Worm (Caenorhabditis elegans): ENCODE results near the gene F21D9.1.

DNA sequence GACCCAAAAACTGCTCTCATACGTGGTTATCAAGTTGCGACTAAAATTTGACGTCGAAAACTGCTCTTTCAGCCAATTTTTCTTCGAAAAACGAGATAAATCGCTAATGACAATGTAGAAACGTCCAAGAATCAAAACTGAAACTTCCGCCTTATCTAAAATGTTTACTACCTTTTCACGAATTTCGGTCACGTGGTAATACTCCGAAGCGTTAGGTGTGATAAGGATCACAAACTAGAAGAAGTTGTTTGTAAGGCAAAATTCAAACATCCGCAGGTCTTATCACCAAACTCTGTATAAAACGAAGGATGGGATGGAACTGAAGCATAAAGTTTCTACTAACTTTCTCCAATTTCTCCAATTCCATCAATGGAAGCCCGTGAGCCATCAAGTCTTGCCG is 33.8 kb upstream of the F21D9.1 start, which contains the start of gene sqst-3:
- TF ChIP-seq nhr-12 (tag; optimal IDR thresholded peaks at IDR 0.05) (no peak), unc-62 (GFP tag; optimal IDR thresholded peaks at IDR 0.05) (no peak), ama-1 (optimal IDR thresholded peaks at IDR 0.05) (no peak), pqm-1 (tag; optimal IDR thresholded peaks at IDR 0.05) (no peak), aly-2 (tag; optimal IDR thresholded peaks at IDR 0.05) (no peak), elt-3 (tag; optimal IDR thresholded peaks at IDR 0.05) (no peak)
